Worm (Caenorhabditis elegans): ENCODE results near the gene ZK688.10.

ZK688.10 gene

DNA sequence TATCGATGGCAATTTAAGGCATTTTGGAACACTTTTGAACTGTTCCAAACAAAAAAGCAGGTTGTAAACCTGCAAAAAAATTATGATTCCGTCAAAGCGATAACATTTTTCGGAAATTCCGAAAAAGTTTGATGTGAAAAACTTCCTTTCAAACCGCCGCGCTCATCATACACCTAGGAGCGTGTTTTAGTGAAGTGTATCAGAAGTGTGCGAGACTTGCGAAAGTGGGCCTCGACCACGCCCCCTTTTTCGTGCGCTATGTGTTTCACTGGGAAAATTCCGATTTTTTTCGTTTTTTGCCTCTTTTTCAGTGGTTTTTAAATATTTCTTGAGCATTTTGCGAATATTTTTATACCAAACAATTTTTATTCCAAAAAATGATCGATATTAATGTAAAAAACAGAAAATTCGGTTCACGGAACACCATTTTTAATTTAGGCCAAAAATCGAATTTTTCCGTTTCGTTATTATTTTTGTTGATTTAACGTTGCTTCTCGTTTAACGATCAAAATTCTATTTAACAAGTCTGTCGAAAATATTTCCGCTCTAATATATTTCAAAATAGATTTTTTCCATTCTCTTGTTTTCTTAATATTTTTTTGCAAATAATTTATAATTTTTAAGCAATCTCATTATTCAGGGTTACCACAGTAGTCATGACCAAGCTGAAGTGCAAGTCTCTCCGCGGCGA is 42.2 kb downstream of the ZK688.10 start, which contains the start of gene rpl-35 (continued):
- TF ChIP-seq akir-1 (GFP tag; optimal IDR thresholded peaks at IDR 0.05), result peak; percentile 88
- peak; percentile 80 for TF ChIP-seq die-1 (tag; optimal IDR thresholded peaks at IDR 0.05)
- TF ChIP-seq mxl-1 (tag; optimal IDR thresholded peaks at IDR 0.05), result peak; percentile 55
- peak; percentile 91 for TF ChIP-seq F57A8.1 (GFP tag; optimal IDR thresholded peaks at IDR 0.05)
- TF ChIP-seq egl-18 (GFP tag; IDR thresholded peaks at IDR 0.05), result peak; percentile 99
- peak; percentile 97 for TF ChIP-seq Y79H2A.3 (GFP tag; conservative IDR thresholded peaks at IDR 0.05)
- peak; percentile 41 for TF ChIP-seq unc-62 (GFP tag; optimal IDR thresholded peaks at IDR 0.05)
- peak; percentile 98 for TF ChIP-seq ztf-26 (tag; optimal IDR thresholded peaks at IDR 0.05)
- TF ChIP-seq hlh-26 (GFP tag; conservative IDR thresholded peaks at IDR 0.05), result no peak
- TF ChIP-seq ztf-6 (GFP tag; IDR thresholded peaks at IDR 0.05), result peak; percentile 98
- TF ChIP-seq lin-54 (GFP tag; optimal IDR thresholded peaks at IDR 0.05), result peak; percentile 100
- peak; percentile 72; the same call in 1 of the 2 replicates for TF ChIP-seq ceh-58 (GFP tag; IDR thresholded peaks at IDR 0.05)
- TF ChIP-seq tlf-1 (GFP tag; optimal IDR thresholded peaks at IDR 0.05), result peak; percentile 100
- peak; percentile 100 for TF ChIP-seq Y53G8AR.9 (GFP tag; conservative IDR thresholded peaks at IDR 0.05)
- peak; percentile 95 for TF ChIP-seq sptf-2 (GFP tag; optimal IDR thresholded peaks at IDR 0.05)
- TF ChIP-seq F57C9.4 (tag; optimal IDR thresholded peaks at IDR 0.05), result peak; percentile 84
- peak; percentile 99 for TF ChIP-seq C06A6.2 (GFP tag; conservative IDR thresholded peaks at IDR 0.05)
- no peak for TF ChIP-seq nfya-1 (tag; optimal IDR thresholded peaks at IDR 0.05; ENCODE audit: borderline replicate concordance, insufficient read depth)
- TF ChIP-seq lsl-1 (GFP tag; optimal IDR thresholded peaks at IDR 0.05), result peak; percentile 97
- peak; percentile 89 for TF ChIP-seq xnd-1 (tag; optimal IDR thresholded peaks at IDR 0.05)
- peak; percentile 99 for TF ChIP-seq him-1 (tag; optimal IDR thresholded peaks at IDR 0.05)
- peak; percentile 77 for TF ChIP-seq nhr-27 (tag; optimal IDR thresholded peaks at IDR 0.05)
- peak; percentile 97 for TF ChIP-seq madf-10 (tag; optimal IDR thresholded peaks at IDR 0.05)
- peak; percentile 95 for TF ChIP-seq hrde-1 (tag; optimal IDR thresholded peaks at IDR 0.05; ENCODE audit: borderline replicate concordance)
- peak; percentile 93 for TF ChIP-seq ztf-3 (GFP tag; optimal IDR thresholded peaks at IDR 0.05)
- peak; percentile 78 for TF ChIP-seq ceh-79 (tag; optimal IDR thresholded peaks at IDR 0.05)
- peak; percentile 99 for TF ChIP-seq somi-1 (GFP tag; optimal IDR thresholded peaks at IDR 0.05)
- peak; percentile 99 for TF ChIP-seq ztf-28 (GFP tag; IDR thresholded peaks at IDR 0.05)
- TF ChIP-seq nhr-120 (GFP tag; IDR thresholded peaks at IDR 0.05), result peak; percentile 97
- peak; percentile 99 for TF ChIP-seq rcor-1 (GFP tag; IDR thresholded peaks at IDR 0.05)
- TF ChIP-seq mcd-1 (GFP tag; IDR thresholded peaks at IDR 0.05), result peak; percentile 99
- TF ChIP-seq ceh-91 (GFP tag; IDR thresholded peaks at IDR 0.05), result peak; percentile 99
- 0 out of 2 replicates have a peak, but pooled peaks have one; percentile 86 for TF ChIP-seq lag-1 (GFP tag; IDR thresholded peaks at IDR 0.05)
- TF ChIP-seq hmg-1.2 (GFP tag; IDR thresholded peaks at IDR 0.05), result peak; percentile 94

DNA sequence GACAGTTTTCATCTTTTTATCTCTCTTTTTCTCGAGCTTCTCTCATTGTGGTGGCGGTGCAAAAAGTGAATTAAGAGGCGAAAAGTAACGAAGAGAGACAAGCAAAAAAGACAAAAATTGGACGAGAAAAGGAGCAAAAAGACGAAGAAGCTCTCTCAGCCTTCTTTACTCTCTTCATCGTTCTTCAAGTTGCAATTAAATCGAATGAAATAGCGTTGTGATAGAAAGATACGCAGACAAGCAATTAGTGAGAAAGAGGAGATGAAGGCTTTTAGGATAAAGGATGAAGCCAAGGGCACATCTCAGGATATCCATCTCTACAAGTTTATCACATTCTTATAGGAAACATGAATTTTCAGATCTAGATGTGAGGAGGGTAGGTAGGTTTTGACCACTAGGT is 48.7 kb downstream of the ZK688.10 start:
- TF ChIP-seq Y79H2A.3 (GFP tag; conservative IDR thresholded peaks at IDR 0.05), result no peak
- no peak for TF ChIP-seq mcd-1 (GFP tag; IDR thresholded peaks at IDR 0.05)
- no peak for TF ChIP-seq dpff-1 (tag; optimal IDR thresholded peaks at IDR 0.05)
- no peak for TF ChIP-seq ama-1 (optimal IDR thresholded peaks at IDR 0.05)
- TF ChIP-seq ama-1 (GFP tag; optimal IDR thresholded peaks at IDR 0.05), result no peak
- TF ChIP-seq attf-5 (GFP tag; optimal IDR thresholded peaks at IDR 0.05), result no peak
- TF ChIP-seq C17E4.6 (GFP tag; IDR thresholded peaks at IDR 0.05), result no peak
- no peak for TF ChIP-seq let-526 (GFP tag; IDR thresholded peaks at IDR 0.05)
- TF ChIP-seq die-1 (tag; optimal IDR thresholded peaks at IDR 0.05), result no peak
- no peak for TF ChIP-seq cebp-1 (GFP tag; IDR thresholded peaks at IDR 0.05)
- TF ChIP-seq cebp-1 (tag; optimal IDR thresholded peaks at IDR 0.05), result no peak
- no peak for TF ChIP-seq dpl-1 (GFP tag; optimal IDR thresholded peaks at IDR 0.05)
- TF ChIP-seq lin-35 (GFP tag; optimal IDR thresholded peaks at IDR 0.05), result no peak
- no peak for TF ChIP-seq let-607 (tag; optimal IDR thresholded peaks at IDR 0.05)

All from whole organism, young adult.